Worm (Caenorhabditis elegans) whole organism, L4/young adult: Measurements from ENCODE around the gene F29G6.1.

Experiments used
- dao-5 ChIP-seq: sonication (generic microtip); optimal IDR thresholded peaks from 2 replicates; lab custom pipeline; 2016; ENCODE audit warnings: missing genotype, missing genetic modification characterization, moderate library complexity, missing compliant biosample characterization
- him-1 ChIP-seq: sonication (generic microtip); optimal IDR thresholded peaks from 2 replicates; lab custom pipeline; 2016; ENCODE audit warnings: missing genotype, missing genetic modification reagents, missing genetic modification characterization, missing compliant biosample characterization

DNA sequence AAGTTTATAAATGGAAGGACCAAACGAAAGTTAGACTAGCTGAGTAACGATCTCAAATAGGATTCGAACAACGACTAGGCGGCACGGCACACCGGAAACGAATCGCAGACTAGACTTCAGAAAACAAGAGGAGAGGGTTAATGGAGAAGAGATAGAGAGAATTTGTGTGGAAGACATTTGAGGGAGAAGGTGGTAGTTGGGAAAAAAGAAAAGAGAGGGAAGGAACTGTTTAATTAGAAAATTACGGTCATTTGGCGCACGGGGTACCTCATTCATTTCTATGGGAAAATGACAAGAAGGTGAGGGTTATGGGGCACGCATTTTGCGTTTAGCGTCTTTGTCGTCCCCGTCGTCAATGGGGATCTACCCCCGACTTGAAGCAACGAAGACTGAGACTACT, 47.8 kb upstream of the F29G6.1 start, which contains the start of gene F48C5.2:
- TF ChIP-seq him-1 (tag; lab: Kevin White, UChicago): no peak
- no peak for TF ChIP-seq dao-5 (tag; lab: Kevin White, UChicago)
